Worm (Caenorhabditis elegans): ENCODE results near the gene dop-4.

DNA sequence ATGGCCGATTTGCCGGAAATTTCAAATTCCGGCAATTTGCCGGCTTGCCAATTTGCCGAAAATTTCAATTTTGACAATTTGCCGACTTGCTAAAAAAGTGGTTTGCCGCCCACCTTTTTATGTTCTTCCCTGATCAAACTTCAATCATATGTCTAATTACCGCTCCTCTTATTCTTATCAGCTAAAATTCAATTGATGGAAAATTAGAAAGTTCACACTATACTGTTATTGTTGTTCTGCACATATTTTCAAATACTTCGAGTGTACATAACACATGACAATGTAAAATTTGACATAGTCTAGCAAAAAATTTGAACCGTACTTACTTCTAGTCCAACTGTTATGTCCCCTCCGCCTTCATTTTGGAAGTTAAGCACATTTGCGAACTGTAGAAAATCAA lies 42.8 kb downstream of the dop-4 start:
- TF ChIP-seq dve-1 (tag; optimal IDR thresholded peaks at IDR 0.05; ENCODE audit: insufficient read depth) (peak; percentile 60), daf-12 (tag; optimal IDR thresholded peaks at IDR 0.05) (no peak), nhr-25 (tag; optimal IDR thresholded peaks at IDR 0.05; ENCODE audit: borderline replicate concordance, insufficient read depth) (no peak), attf-4 (tag; optimal IDR thresholded peaks at IDR 0.05) (no peak), nhr-76 (tag; optimal IDR thresholded peaks at IDR 0.05) (no peak), ztf-11 (tag; optimal IDR thresholded peaks at IDR 0.05) (no peak), R02D3.7 (tag; optimal IDR thresholded peaks at IDR 0.05) (no peak)

Measured in whole organism, L4 larva.